Worm (Caenorhabditis elegans): ENCODE measurements around the gene C06A12.3.
A peak's percentile ranks its signal among the peaks of the same experiment; 100 is the strongest.

DNA sequence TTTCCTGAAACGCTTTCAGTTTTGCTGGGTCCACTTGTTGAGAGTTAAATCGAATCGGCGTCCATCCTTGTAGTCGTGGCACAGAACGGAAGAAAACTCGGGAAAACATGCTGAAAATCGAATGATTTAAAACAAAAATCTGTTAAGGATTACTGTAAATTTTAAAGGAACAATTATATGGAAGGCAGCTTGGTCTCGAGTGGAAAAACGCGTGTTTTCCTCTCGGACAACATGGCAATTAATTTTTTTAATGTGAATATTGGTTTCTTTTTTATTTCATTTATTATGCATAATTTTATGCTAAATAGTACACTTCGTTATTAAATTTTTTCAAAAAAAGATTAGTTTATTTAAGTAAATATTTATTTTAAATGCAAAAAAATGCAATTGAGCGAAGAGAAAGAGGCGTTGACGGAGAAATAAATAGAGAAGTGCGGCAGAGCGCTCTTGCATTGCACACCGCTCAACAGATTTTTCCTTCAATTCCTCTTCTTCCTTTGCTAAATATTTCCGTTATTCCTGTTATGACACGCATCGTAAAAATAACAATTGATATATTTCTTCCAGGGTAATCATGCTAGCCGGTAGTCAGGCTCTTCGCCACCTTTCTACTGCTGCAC, 47.4 kb upstream of the C06A12.3 start, which contains the start of the genes C30H6.9 and dlat-2:
- peak; percentile 38 for TF ChIP-seq pha-4 (tag; optimal IDR thresholded peaks at IDR 0.05)
- TF ChIP-seq unc-62 (GFP tag; optimal IDR thresholded peaks at IDR 0.05): no peak
- TF ChIP-seq nhr-76 (tag; optimal IDR thresholded peaks at IDR 0.05): no peak
- no peak for TF ChIP-seq nhr-237 (tag; optimal IDR thresholded peaks at IDR 0.05)
- TF ChIP-seq ztf-11 (tag; optimal IDR thresholded peaks at IDR 0.05): no peak
- no peak for TF ChIP-seq snpc-4 (tag; optimal IDR thresholded peaks at IDR 0.05)
- TF ChIP-seq lin-13 (tag; optimal IDR thresholded peaks at IDR 0.05): no peak
- TF ChIP-seq blmp-1 (tag; optimal IDR thresholded peaks at IDR 0.05): no peak
